Worm (Caenorhabditis elegans) whole organism, mixed stage, embryonic: ENCODE measurements around the gene srxa-18.

Experiments used
- ces-1 ChIP-seq: fragments of 150-350 bp; optimal IDR thresholded peaks from 2 replicates; lab custom pipeline; 2014; ENCODE audit warnings: missing biosample characterization, missing genetic modification reagents, missing genetic modification characterization
- elt-1 ChIP-seq: sonication (generic microtip); optimal IDR thresholded peaks from 2 replicates; lab custom pipeline; 2017; ENCODE audit warnings: missing genetic modification characterization, mild to moderate bottlenecking, missing compliant biosample characterization, antibody characterized with exemption, moderate library complexity, borderline replicate concordance; ENCODE audit not compliant: insufficient read depth
- elt-3 ChIP-seq: fragments of 150-350 bp; optimal IDR thresholded peaks from 2 replicates; lab custom pipeline; 2014; ENCODE audit warnings: missing biosample characterization, missing genetic modification characterization
- hlh-1 ChIP-seq: fragments of 150-350 bp; optimal IDR thresholded peaks from 2 replicates; lab custom pipeline; 2014; ENCODE audit warnings: missing biosample characterization, missing genetic modification reagents, missing genetic modification characterization
- nhr-12 ChIP-seq: fragments of 150-350 bp; optimal IDR thresholded peaks from 2 replicates; lab custom pipeline; 2014; ENCODE audit warnings: missing biosample characterization, missing genetic modification characterization
- nhr-237 ChIP-seq: fragments of 150-350 bp; optimal IDR thresholded peaks from 2 replicates; lab custom pipeline; 2014; ENCODE audit warnings: missing biosample characterization, missing genetic modification characterization
- nhr-28 ChIP-seq: fragments of 150-350 bp; optimal IDR thresholded peaks from 2 replicates; lab custom pipeline; 2014; ENCODE audit warnings: missing biosample characterization, missing genetic modification characterization
- nhr-76 ChIP-seq: sonication (generic microtip); optimal IDR thresholded peaks from 2 replicates; lab custom pipeline; 2017; ENCODE audit warnings: missing biosample characterization, missing genetic modification characterization
- sem-2 ChIP-seq: fragments of 200-800 bp; sonication (Bioruptor generic); optimal IDR thresholded peaks from 2 replicates; lab custom pipeline; 2018; ENCODE audit warnings: mild to moderate bottlenecking, missing genetic modification characterization, missing compliant biosample characterization
- tbx-8 ChIP-seq: fragments of 200-800 bp; sonication (Bioruptor generic); optimal IDR thresholded peaks from 2 replicates; lab custom pipeline; 2018; ENCODE audit warnings: mild to moderate bottlenecking, missing genetic modification characterization, moderate library complexity, missing compliant biosample characterization
- unc-120 ChIP-seq: sonication (generic microtip); optimal IDR thresholded peaks from 2 replicates; lab custom pipeline; 2017; ENCODE audit warnings: missing genetic modification characterization, missing compliant biosample characterization; ENCODE audit not compliant: poor library complexity, severe bottlenecking
- unc-62 ChIP-seq: fragments of 150-350 bp; optimal IDR thresholded peaks from 2 replicates; lab custom pipeline; 2014; ENCODE audit warnings: missing biosample characterization, missing genetic modification reagents, missing genetic modification characterization

ce11 chrV:10146787-10147186 lies 26.0 kb upstream of the srxa-18 start:
- TF ChIP-seq sem-2 (GFP tag; lab: Kevin White, UChicago), result no peak
- no peak for TF ChIP-seq nhr-12 (tag; lab: Kevin White, UChicago)
- no peak for TF ChIP-seq tbx-8 (GFP tag; lab: Kevin White, UChicago)
- no peak for TF ChIP-seq ces-1 (GFP tag; lab: Kevin White, UChicago)
- TF ChIP-seq elt-3 (tag; lab: Kevin White, UChicago), result no peak
- peak; percentile 52 for TF ChIP-seq hlh-1 (tag; lab: Kevin White, UChicago)
- TF ChIP-seq nhr-28 (tag; lab: Kevin White, UChicago), result no peak
- TF ChIP-seq elt-1 (tag; lab: Kevin White, UChicago), result no peak
- peak; percentile 44 for TF ChIP-seq unc-62 (GFP tag; lab: Kevin White, UChicago)
- no peak for TF ChIP-seq nhr-237
- TF ChIP-seq unc-120 (tag; lab: Kevin White, UChicago), result peak; percentile 16
- no peak for TF ChIP-seq nhr-76 (tag; lab: Kevin White, UChicago)
